Worm (Caenorhabditis elegans): Measurements from ENCODE around the gene ctr-9.

The ctr-9 gene

ce11 chrIII:9496083-9496482 lies 4.9 kb downstream of the ctr-9 start:
- TF ChIP-seq pqm-1 (tag; optimal IDR thresholded peaks at IDR 0.05) (no peak), lin-15B (tag; optimal IDR thresholded peaks at IDR 0.05) (no peak), ztf-4 (tag; optimal IDR thresholded peaks at IDR 0.05) (no peak), nhr-11 (tag; optimal IDR thresholded peaks at IDR 0.05) (no peak), nhr-67 (tag; optimal IDR thresholded peaks at IDR 0.05) (no peak), aly-2 (tag; optimal IDR thresholded peaks at IDR 0.05) (no peak), nhr-25 (tag; optimal IDR thresholded peaks at IDR 0.05) (no peak), ceh-16 (tag; optimal IDR thresholded peaks at IDR 0.05) (no peak), pha-4 (tag; optimal IDR thresholded peaks at IDR 0.05) (no peak)

- no peak for TF ChIP-seq nhr-11 (tag; optimal IDR thresholded peaks at IDR 0.05)
- TF ChIP-seq R02D3.7 (tag; optimal IDR thresholded peaks at IDR 0.05) = no peak
- TF ChIP-seq lin-39 (tag; optimal IDR thresholded peaks at IDR 0.05) = no peak
- TF ChIP-seq ztf-11 (tag; optimal IDR thresholded peaks at IDR 0.05) = no peak
- no peak for TF ChIP-seq egl-5 (tag; optimal IDR thresholded peaks at IDR 0.05)
- TF ChIP-seq hmg-11 (tag; optimal IDR thresholded peaks at IDR 0.05) = no peak
- TF ChIP-seq unc-39 (tag; optimal IDR thresholded peaks at IDR 0.05) = no peak
- TF ChIP-seq nhr-76 (tag; optimal IDR thresholded peaks at IDR 0.05) = no peak
- TF ChIP-seq nhr-28 (tag; optimal IDR thresholded peaks at IDR 0.05) = no peak
- TF ChIP-seq nhr-23 (tag; optimal IDR thresholded peaks at IDR 0.05) = no peak
- no peak for TF ChIP-seq jun-1 (tag; optimal IDR thresholded peaks at IDR 0.05)
- TF ChIP-seq egl-27 (tag; optimal IDR thresholded peaks at IDR 0.05) = no peak
Measured at ce11 chrIII:9497412-9497811, 6.2 kb downstream of the ctr-9 start.

ce11 chrIII:9500267-9500666 lies 9.1 kb downstream of the ctr-9 start, which contains the start of gene sod-4:
TSS of gene sod-4 (minus strand) at chrIII:9500375.
- TF ChIP-seq lsy-12 (tag; optimal IDR thresholded peaks at IDR 0.05) (peak; percentile 17), sea-2 (GFP tag; optimal IDR thresholded peaks at IDR 0.05) (no peak), nhr-28 (tag; optimal IDR thresholded peaks at IDR 0.05) (no peak), nhr-23 (tag; optimal IDR thresholded peaks at IDR 0.05) (peak; percentile 44)

- TF ChIP-seq hmg-11 (tag; optimal IDR thresholded peaks at IDR 0.05) = no peak
- TF ChIP-seq eor-1 (tag; optimal IDR thresholded peaks at IDR 0.05) = no peak
- no peak for TF ChIP-seq nhr-76 (tag; optimal IDR thresholded peaks at IDR 0.05)
- no peak for TF ChIP-seq sea-2 (GFP tag; optimal IDR thresholded peaks at IDR 0.05)
- TF ChIP-seq ceh-28 (tag; optimal IDR thresholded peaks at IDR 0.05) = no peak
- no peak for TF ChIP-seq unc-39 (tag; optimal IDR thresholded peaks at IDR 0.05)
- no peak for TF ChIP-seq skn-1 (tag; optimal IDR thresholded peaks at IDR 0.05)
- no peak for TF ChIP-seq fkh-2 (tag; optimal IDR thresholded peaks at IDR 0.05)
- TF ChIP-seq elt-2 (tag; optimal IDR thresholded peaks at IDR 0.05) = no peak
- TF ChIP-seq egl-5 (tag; optimal IDR thresholded peaks at IDR 0.05) = no peak
- no peak for TF ChIP-seq tbx-2 (tag; optimal IDR thresholded peaks at IDR 0.05)
- no peak for TF ChIP-seq aly-2 (tag; optimal IDR thresholded peaks at IDR 0.05)
- no peak for TF ChIP-seq ceh-9 (tag; optimal IDR thresholded peaks at IDR 0.05)
Measured at ce11 chrIII:9501072-9501471, 9.9 kb downstream of the ctr-9 start.

- TF ChIP-seq daf-12 (tag; optimal IDR thresholded peaks at IDR 0.05) = no peak
- peak; percentile 23 for TF ChIP-seq nhr-25 (tag; optimal IDR thresholded peaks at IDR 0.05)
- TF ChIP-seq nhr-43 (tag; optimal IDR thresholded peaks at IDR 0.05; ENCODE audit: poor library complexity, severe bottlenecking) = peak; percentile 27
- no peak for TF ChIP-seq lin-15B (tag; optimal IDR thresholded peaks at IDR 0.05)
- TF ChIP-seq elt-3 (tag; optimal IDR thresholded peaks at IDR 0.05) = peak in 2 of 3 experiments; percentile 70 to 78
- peak; percentile 81 for TF ChIP-seq nhr-23 (tag; optimal IDR thresholded peaks at IDR 0.05)
Measured at ce11 chrIII:9502155-9502714, 11.0 kb downstream of the ctr-9 start.

ce11 chrIII:9504347-9504746 lies 13.2 kb downstream of the ctr-9 start:
- no peak for TF ChIP-seq lsy-12 (tag; optimal IDR thresholded peaks at IDR 0.05)
- no peak for TF ChIP-seq nhr-76 (tag; optimal IDR thresholded peaks at IDR 0.05)
- no peak for TF ChIP-seq ceh-82 (tag; optimal IDR thresholded peaks at IDR 0.05)
- no peak for TF ChIP-seq fos-1 (tag; optimal IDR thresholded peaks at IDR 0.05)
- TF ChIP-seq elt-1 (tag; optimal IDR thresholded peaks at IDR 0.05) = no peak
- TF ChIP-seq nhr-43 (tag; optimal IDR thresholded peaks at IDR 0.05; ENCODE audit: poor library complexity, severe bottlenecking) = no peak
- no peak for TF ChIP-seq egl-27 (tag; optimal IDR thresholded peaks at IDR 0.05)
- TF ChIP-seq nhr-25 (tag; optimal IDR thresholded peaks at IDR 0.05) = no peak
- no peak for TF ChIP-seq sea-2 (GFP tag; optimal IDR thresholded peaks at IDR 0.05)

Measured in whole organism, L3 larva.